Fruit fly (Drosophila melanogaster): Measurements from ENCODE around the gene Dad.

Gene Dad

dm6 chr3R:17061736-17062371 is 8.0 kb downstream of the Dad start:
- TF ChIP-seq CG6854 (GFP tag; optimal IDR thresholded peaks at IDR 0.05): no peak
- TF ChIP-seq dimm (GFP tag; IDR thresholded peaks at IDR 0.05): no peak
- no peak for TF ChIP-seq ab (GFP tag; optimal IDR thresholded peaks at IDR 0.05)
- TF ChIP-seq jing (GFP tag; optimal IDR thresholded peaks at IDR 0.05): no peak
- TF ChIP-seq Hr51 (GFP tag; optimal IDR thresholded peaks at IDR 0.05): no peak
- TF ChIP-seq al (GFP tag; IDR thresholded peaks at IDR 0.05): no peak
- no peak for TF ChIP-seq Dad (GFP tag; optimal IDR thresholded peaks at IDR 0.05)
- no peak for TF ChIP-seq wdn (GFP tag; IDR thresholded peaks at IDR 0.05)
- TF ChIP-seq CG9727 (GFP tag; optimal IDR thresholded peaks at IDR 0.05): no peak
- TF ChIP-seq Ptx1 (GFP tag; IDR thresholded peaks at IDR 0.05): no peak
- TF ChIP-seq CG10366 (GFP tag; IDR thresholded peaks at IDR 0.05): no peak
- TF ChIP-seq Aef1 (GFP tag; IDR thresholded peaks at IDR 0.05): no peak
- TF ChIP-seq sug (tag; optimal IDR thresholded peaks at IDR 0.05): no peak
- peak; percentile 23 for TF ChIP-seq CG15479 (GFP tag; optimal IDR thresholded peaks at IDR 0.05)
- no peak for TF ChIP-seq bab2 (GFP tag; optimal IDR thresholded peaks at IDR 0.05)
- TF ChIP-seq CG4424 (GFP tag; optimal IDR thresholded peaks at IDR 0.05): no peak
- no peak for TF ChIP-seq dysf (GFP tag; IDR thresholded peaks at IDR 0.05)
- no peak for TF ChIP-seq chn (GFP tag; optimal IDR thresholded peaks at IDR 0.05)
- TF ChIP-seq jumu (GFP tag; optimal IDR thresholded peaks at IDR 0.05): no peak
- TF ChIP-seq ranshi (GFP tag; IDR thresholded peaks at IDR 0.05): no peak
- TF ChIP-seq Mrtf (GFP tag; IDR thresholded peaks at IDR 0.05): no peak
- no peak for TF ChIP-seq CG1529 (GFP tag; optimal IDR thresholded peaks at IDR 0.05)
- TF ChIP-seq chinmo (GFP tag; IDR thresholded peaks at IDR 0.05; ENCODE audit: partially characterized antibody): 0 out of 4 replicates have a peak, but pooled peaks have one; percentile 15
- 0 out of 2 replicates have a peak, but pooled peaks have one; percentile 13 for TF ChIP-seq Drgx (GFP tag; IDR thresholded peaks at IDR 0.05)
- TF ChIP-seq corto (GFP tag; optimal IDR thresholded peaks at IDR 0.05): peak; percentile 64
- no peak for TF ChIP-seq pho (GFP tag; optimal IDR thresholded peaks at IDR 0.05)
- TF ChIP-seq Neu2 (GFP tag; optimal IDR thresholded peaks at IDR 0.05; ENCODE audit: borderline replicate concordance): no peak
- TF ChIP-seq Fer3 (tag; optimal IDR thresholded peaks at IDR 0.05): no peak
- TF ChIP-seq Rx (GFP tag; IDR thresholded peaks at IDR 0.05): no peak
- TF ChIP-seq Opbp (GFP tag; IDR thresholded peaks at IDR 0.05; ENCODE audit: partially characterized antibody): no peak
- TF ChIP-seq z (GFP tag; IDR thresholded peaks at IDR 0.05): no peak
- no peak for TF ChIP-seq CG18764 (GFP tag; optimal IDR thresholded peaks at IDR 0.05)
- no peak for TF ChIP-seq MESR4 (GFP tag; optimal IDR thresholded peaks at IDR 0.05)
- TF ChIP-seq H2.0 (GFP tag; IDR thresholded peaks at IDR 0.05): no peak
- no peak for TF ChIP-seq CG13894 (tag; optimal IDR thresholded peaks at IDR 0.05)
- no peak for TF ChIP-seq HLHmδ (GFP tag; optimal IDR thresholded peaks at IDR 0.05)
- TF ChIP-seq CG8765 (GFP tag; IDR thresholded peaks at IDR 0.05): no peak
- no peak for TF ChIP-seq Abd-B (GFP tag; optimal IDR thresholded peaks at IDR 0.05)
- TF ChIP-seq CG10209 (GFP tag; optimal IDR thresholded peaks at IDR 0.05): no peak
- TF ChIP-seq CG31388 (GFP tag; optimal IDR thresholded peaks at IDR 0.05): no peak
- no peak for TF ChIP-seq Scr (GFP tag; IDR thresholded peaks at IDR 0.05; ENCODE audit: partially characterized antibody)
- no peak for TF ChIP-seq wek (GFP tag; optimal IDR thresholded peaks at IDR 0.05)
- TF ChIP-seq Jarid2 (GFP tag; optimal IDR thresholded peaks at IDR 0.05): no peak
- no peak for TF ChIP-seq mirr (GFP tag; optimal IDR thresholded peaks at IDR 0.05)
- TF ChIP-seq CG32772 (GFP tag; IDR thresholded peaks at IDR 0.05): no peak
- no peak for TF ChIP-seq CG31441 (GFP tag; IDR thresholded peaks at IDR 0.05)
- no peak for TF ChIP-seq bbx (GFP tag; IDR thresholded peaks at IDR 0.05; ENCODE audit: partially characterized antibody)
- peak; percentile 33; the same call in 1 of the 2 replicates for TF ChIP-seq crol (GFP tag; IDR thresholded peaks at IDR 0.05)
- TF ChIP-seq eve (GFP tag; optimal IDR thresholded peaks at IDR 0.05): no peak
- no peak for TF ChIP-seq CG5180 (GFP tag; optimal IDR thresholded peaks at IDR 0.05)
- TF ChIP-seq Nf-YC (tag; optimal IDR thresholded peaks at IDR 0.05): no peak

All from whole organism, embryonic.